Worm (Caenorhabditis elegans): ENCODE data around the gene ZC395.4.

- no peak for TF ChIP-seq ama-1 (optimal IDR thresholded peaks at IDR 0.05)
- TF ChIP-seq rbr-2 (tag; optimal IDR thresholded peaks at IDR 0.05) = peak; percentile 69
- TF ChIP-seq saeg-2 (GFP tag; IDR thresholded peaks at IDR 0.05) = 0 out of 2 replicates have a peak, but pooled peaks have one; percentile 72
- peak; percentile 50 for TF ChIP-seq dpl-1 (GFP tag; optimal IDR thresholded peaks at IDR 0.05)
Measured at ce11 chrIII:5305725-5306124, 35.8 kb downstream of the ZC395.4 start.
